Worm (Caenorhabditis elegans) whole organism, L1 larva: ENCODE measurements around the gene C45G9.4.

ENCODE experiments used
- C16A3.4 ChIP-seq: fragments of 150-350 bp; optimal IDR thresholded peaks from 2 replicates; lab custom pipeline; 2014; ENCODE audit warnings: missing biosample characterization, missing genetic modification characterization
- F16B12.6 ChIP-seq: fragments of 150-350 bp; optimal IDR thresholded peaks from 2 replicates; lab custom pipeline; 2014; ENCODE audit warnings: missing biosample characterization, missing genetic modification characterization
- Y116A8C.19 ChIP-seq: sonication (generic microtip); optimal IDR thresholded peaks from 2 replicates; lab custom pipeline; 2016; ENCODE audit warnings: missing compliant biosample characterization, missing genetic modification characterization, borderline replicate concordance
- blmp-1 ChIP-seq: fragments of 150-350 bp; optimal IDR thresholded peaks from 2 replicates; lab custom pipeline; 2014; ENCODE audit warnings: missing biosample characterization, missing genetic modification characterization
- ceh-63 ChIP-seq: fragments of 200-800 bp; sonication (Bioruptor generic); optimal IDR thresholded peaks from 2 replicates; lab custom pipeline; 2018; ENCODE audit warnings: mild to moderate bottlenecking, missing genetic modification characterization, missing compliant biosample characterization
- ces-1 ChIP-seq: fragments of 150-350 bp; optimal IDR thresholded peaks from 2 replicates; lab custom pipeline; 2014; ENCODE audit warnings: missing biosample characterization, missing genetic modification reagents, missing genetic modification characterization
- dpl-1 ChIP-seq, 3 experiments: fragments of 150-350 bp in 2 of 3; sonication (generic microtip) in 1 of 3; optimal IDR thresholded peaks; 2 replicates each; lab custom pipeline; 2014 to 2017; ENCODE audit warnings: missing biosample characterization in 3 of 3, missing genetic modification characterization in 3 of 3, missing genetic modification reagents in 3 of 3
- efl-1 ChIP-seq, 4 experiments: fragments of 150-350 bp; optimal IDR thresholded peaks in 3 of 4; peaks in 1 of 4; 1 replicate in 1 of 4; 2 replicates in 3 of 4; lab custom pipeline; 2014; ENCODE audit warnings: missing biosample characterization in 2 of 4, missing genetic modification characterization in 2 of 4, missing genetic modification reagents in 2 of 4
- egl-13 ChIP-seq: sonication (generic microtip); optimal IDR thresholded peaks from 2 replicates; lab custom pipeline; 2016; ENCODE audit warnings: missing genotype, missing genetic modification reagents, missing genetic modification characterization, missing compliant biosample characterization
- elt-3 ChIP-seq, 6 experiments: fragments of 150-350 bp in 1 of 6; sonication (generic microtip); optimal IDR thresholded peaks; 2 replicates each; lab custom pipeline; 2017 to 2018; ENCODE audit warnings: missing biosample characterization in 6 of 6, missing genetic modification characterization in 6 of 6, inconsistent platforms in 1 of 6
- fkh-8 ChIP-seq: sonication (generic microtip); optimal IDR thresholded peaks from 2 replicates; lab custom pipeline; 2016; ENCODE audit warnings: mild to moderate bottlenecking, missing genetic modification characterization, missing compliant biosample characterization
- fos-1 ChIP-seq: fragments of 150-350 bp; optimal IDR thresholded peaks from 2 replicates; lab custom pipeline; 2014; ENCODE audit warnings: missing biosample characterization, missing genetic modification characterization
- grh-1 ChIP-seq: fragments of 200-800 bp; sonication (Bioruptor generic); IDR thresholded peaks from 2 replicates; pipeline ENCODE4 v1.3.6; 2022; ENCODE audit warnings: missing genetic modification reagents, missing genetic modification characterization, missing compliant biosample characterization
- hpl-2 ChIP-seq: fragments of 150-350 bp; optimal IDR thresholded peaks from 2 replicates; lab custom pipeline; 2014; ENCODE audit warnings: missing biosample characterization, missing genetic modification reagents, missing genetic modification characterization
- irx-1 ChIP-seq: sonication (generic microtip); optimal IDR thresholded peaks from 2 replicates; lab custom pipeline; 2016; ENCODE audit warnings: missing genetic modification characterization, missing compliant biosample characterization
- jun-1 ChIP-seq: fragments of 150-350 bp; optimal IDR thresholded peaks from 2 replicates; lab custom pipeline; 2014; ENCODE audit warnings: missing biosample characterization, missing genetic modification reagents, missing genetic modification characterization
- lin-35 ChIP-seq, 2 experiments: fragments of 150-350 bp; optimal IDR thresholded peaks; 2 replicates each; lab custom pipeline; 2014; ENCODE audit warnings: missing biosample characterization in 2 of 2, missing genetic modification characterization in 2 of 2, missing genetic modification reagents in 2 of 2
- lsy-2 ChIP-seq, 2 experiments: fragments of 150-350 bp; optimal IDR thresholded peaks; 2 replicates each; lab custom pipeline; 2014; ENCODE audit warnings: missing biosample characterization in 2 of 2, missing genetic modification characterization in 2 of 2
- mdl-1 ChIP-seq, 2 experiments: fragments of 150-350 bp; optimal IDR thresholded peaks; 2 replicates each; lab custom pipeline; 2014 to 2017; ENCODE audit warnings: missing biosample characterization in 2 of 2, missing genetic modification characterization in 2 of 2, inconsistent platforms in 1 of 2
- mef-2 ChIP-seq: fragments of 150-350 bp; optimal IDR thresholded peaks from 2 replicates; lab custom pipeline; 2014; ENCODE audit warnings: missing biosample characterization, missing genetic modification characterization
- mep-1 ChIP-seq: fragments of 150-350 bp; optimal IDR thresholded peaks from 2 replicates; lab custom pipeline; 2014; ENCODE audit warnings: missing biosample characterization, missing genetic modification characterization
- nhr-11 ChIP-seq: fragments of 150-350 bp; optimal IDR thresholded peaks from 2 replicates; lab custom pipeline; 2014; ENCODE audit warnings: missing biosample characterization, missing genetic modification characterization
- nhr-12 ChIP-seq: sonication (generic microtip); optimal IDR thresholded peaks from 2 replicates; lab custom pipeline; 2017; ENCODE audit warnings: missing biosample characterization, missing genetic modification characterization
- nhr-19 ChIP-seq: fragments of 200-800 bp; sonication (Bioruptor generic); conservative IDR thresholded peaks from 2 replicates; pipeline ENCODE4 v1.3.6; 2022; ENCODE audit warnings: missing genetic modification characterization, missing compliant biosample characterization
- nhr-20 ChIP-seq: sonication (generic microtip); optimal IDR thresholded peaks from 2 replicates; lab custom pipeline; 2016; ENCODE audit warnings: mild to moderate bottlenecking, missing genetic modification characterization, missing compliant biosample characterization
- nhr-237 ChIP-seq: fragments of 150-350 bp; optimal IDR thresholded peaks from 2 replicates; lab custom pipeline; 2014; ENCODE audit warnings: missing biosample characterization, missing genetic modification characterization
- nhr-28 ChIP-seq: fragments of 150-350 bp; optimal IDR thresholded peaks from 2 replicates; lab custom pipeline; 2014; ENCODE audit warnings: missing biosample characterization, missing genetic modification characterization
- nhr-47 ChIP-seq: sonication (generic microtip); optimal IDR thresholded peaks from 2 replicates; lab custom pipeline; 2016; ENCODE audit warnings: mild to moderate bottlenecking, missing genetic modification characterization, moderate library complexity, missing compliant biosample characterization
- nhr-71 ChIP-seq: sonication (generic microtip); optimal IDR thresholded peaks from 2 replicates; lab custom pipeline; 2016; ENCODE audit warnings: mild to moderate bottlenecking, missing genetic modification characterization, moderate library complexity, missing compliant biosample characterization
- nhr-84 ChIP-seq: sonication (generic microtip); optimal IDR thresholded peaks from 2 replicates; lab custom pipeline; 2017; ENCODE audit warnings: missing biosample characterization, missing genetic modification characterization
- nhr-85 ChIP-seq: sonication (generic microtip); peaks from one replicate; lab custom pipeline; 2016; ENCODE audit warnings: missing genetic modification characterization, inconsistent platforms, missing compliant biosample characterization
- pag-3 ChIP-seq: sonication (generic microtip); optimal IDR thresholded peaks from 2 replicates; lab custom pipeline; 2017; ENCODE audit warnings: missing genetic modification characterization, mild to moderate bottlenecking, missing compliant biosample characterization, antibody characterized with exemption, borderline replicate concordance; ENCODE audit not compliant: insufficient read depth
- pax-3 ChIP-seq: fragments of 200-800 bp; sonication (Bioruptor generic); optimal IDR thresholded peaks from 2 replicates; lab custom pipeline; 2018; ENCODE audit warnings: mild to moderate bottlenecking, missing genetic modification characterization, moderate library complexity, missing compliant biosample characterization
- pqm-1 ChIP-seq: sonication (generic microtip); optimal IDR thresholded peaks from 3 replicates; lab custom pipeline; 2017; ENCODE audit warnings: missing biosample characterization, missing genetic modification characterization
- rnt-1 ChIP-seq: sonication (generic microtip); optimal IDR thresholded peaks from 2 replicates; lab custom pipeline; 2016; ENCODE audit warnings: mild to moderate bottlenecking, missing genetic modification characterization, moderate library complexity, missing compliant biosample characterization
- snu-23 ChIP-seq: sonication (generic microtip); optimal IDR thresholded peaks from 2 replicates; lab custom pipeline; 2016; ENCODE audit warnings: missing genetic modification characterization, missing compliant biosample characterization
- sox-4 ChIP-seq: sonication (generic microtip); optimal IDR thresholded peaks from 2 replicates; lab custom pipeline; 2016; ENCODE audit warnings: missing genetic modification characterization, missing compliant biosample characterization
- sptf-1 ChIP-seq: fragments of 150-350 bp; optimal IDR thresholded peaks from 2 replicates; lab custom pipeline; 2014; ENCODE audit warnings: missing biosample characterization, missing genetic modification characterization
- sup-37 ChIP-seq: fragments of 200-800 bp; sonication (Bioruptor generic); optimal IDR thresholded peaks from 2 replicates; lab custom pipeline; 2018; ENCODE audit warnings: mild to moderate bottlenecking, missing genetic modification characterization, missing compliant biosample characterization
- tlp-1 ChIP-seq: fragments of 150-350 bp; optimal IDR thresholded peaks from 2 replicates; lab custom pipeline; 2014; ENCODE audit warnings: missing biosample characterization, missing genetic modification characterization
- unc-130 ChIP-seq: fragments of 150-350 bp; optimal IDR thresholded peaks from 2 replicates; lab custom pipeline; 2017; ENCODE audit warnings: missing biosample characterization, missing genetic modification characterization, inconsistent platforms
- unc-30 ChIP-seq: sonication (generic microtip); optimal IDR thresholded peaks from 2 replicates; lab custom pipeline; 2017; ENCODE audit warnings: missing biosample characterization, missing genetic modification characterization
- unc-62 ChIP-seq: fragments of 150-350 bp; optimal IDR thresholded peaks from 2 replicates; lab custom pipeline; 2014; ENCODE audit warnings: missing biosample characterization, missing genetic modification reagents, missing genetic modification characterization
- vab-15 ChIP-seq: sonication (generic microtip); optimal IDR thresholded peaks from 2 replicates; lab custom pipeline; 2017; ENCODE audit warnings: missing genotype, mild to moderate bottlenecking, missing genetic modification characterization, missing compliant biosample characterization
- zag-1 ChIP-seq: fragments of 150-350 bp; optimal IDR thresholded peaks from 2 replicates; lab custom pipeline; 2014; ENCODE audit warnings: missing biosample characterization, missing genetic modification characterization
- ztf-11 ChIP-seq, 2 experiments: sonication (generic microtip); optimal IDR thresholded peaks; 2 replicates each; lab custom pipeline; 2016 to 2017; ENCODE audit warnings: missing genetic modification characterization in 2 of 2, missing biosample characterization in 1 of 2, missing compliant biosample characterization in 1 of 2

Gene C45G9.4

ce11 chrIII:5036158-5036557 lies 26.3 kb upstream of the C45G9.4 start, which contains the start of gene C45G9.6:
TSS of gene C45G9.6 (plus strand) at chrIII:5036458.
- no peak for TF ChIP-seq unc-130 (tag; lab: Kevin White, UChicago)
- TF ChIP-seq nhr-12 (tag; lab: Kevin White, UChicago): no peak
- TF ChIP-seq nhr-84 (tag; lab: Kevin White, UChicago): no peak
- no peak for TF ChIP-seq pag-3 (tag; lab: Kevin White, UChicago)
- TF ChIP-seq lin-35 (GFP tag; optimal IDR thresholded peaks at IDR 0.05; lab: Kevin White, UChicago): no peak
- TF ChIP-seq pqm-1: no peak
- TF ChIP-seq, all 84 proteins: peak for 0

- TF ChIP-seq nhr-84 (tag; lab: Kevin White, UChicago) (no peak), sup-37 (GFP tag; lab: Kevin White, UChicago) (no peak), unc-130 (tag; lab: Kevin White, UChicago) (no peak), ces-1 (GFP tag; lab: Kevin White, UChicago) (no peak), fos-1 (tag; lab: Kevin White, UChicago) (no peak), F16B12.6 (no peak), egl-13 (tag; lab: Kevin White, UChicago) (no peak), irx-1 (tag; lab: Kevin White, UChicago) (no peak), pqm-1 (no peak), elt-3 (tag; optimal IDR thresholded peaks at IDR 0.05; lab: Kevin White, UChicago) (no peak), Y116A8C.19 (tag; lab: Kevin White, UChicago) (no peak), mef-2 (tag; lab: Kevin White, UChicago) (no peak), nhr-19 (no peak), unc-62 (no peak)
- TF ChIP-seq, all 84 proteins: peak for 0
Observed at ce11 chrIII:5042112-5042511, 20.4 kb upstream of the C45G9.4 start, which contains the start of gene nlp-43. TSS of gene nlp-43 (plus strand) at chrIII:5042412.

- TF ChIP-seq ceh-63 (GFP tag; lab: Kevin White, UChicago) (peak; percentile 6), egl-13 (tag; lab: Kevin White, UChicago) (no peak), ztf-11 (tag; optimal IDR thresholded peaks at IDR 0.05; lab: Kevin White, UChicago) (no peak), pag-3 (tag; lab: Kevin White, UChicago) (no peak), dpl-1 (GFP tag; optimal IDR thresholded peaks at IDR 0.05; lab: Kevin White, UChicago) (no peak), efl-1 (optimal IDR thresholded peaks at IDR 0.05; lab: Kevin White, UChicago) (no peak), efl-1 (GFP tag; optimal IDR thresholded peaks at IDR 0.05 in 1 of 2; lab: Kevin White, UChicago) (peak in 1 of 2 experiments; percentile 47)
Observed at ce11 chrIII:5044709-5045108, 17.8 kb upstream of the C45G9.4 start, which contains the start of gene C45G9.14. TSS of gene C45G9.14 (plus strand) at chrIII:5045009.

ce11 chrIII:5047175-5047574 lies 15.3 kb upstream of the C45G9.4 start, which contains the start of gene txbp-3:
TSS of gene txbp-3 (minus strand) at chrIII:5047459.
- TF ChIP-seq jun-1 (no peak), C16A3.4 (peak; percentile 9), hpl-2 (GFP tag; lab: Kevin White, UChicago) (no peak), mep-1 (tag; lab: Kevin White, UChicago) (peak; percentile 81), nhr-12 (tag; lab: Kevin White, UChicago) (no peak), nhr-71 (peak; percentile 16), grh-1 (GFP tag; lab: Robert Waterston, UW) (no peak), sox-4 (no peak), fkh-8 (tag; lab: Kevin White, UChicago) (peak; percentile 23), nhr-20 (tag; lab: Kevin White, UChicago) (peak; percentile 9), mdl-1 (tag; optimal IDR thresholded peaks at IDR 0.05; lab: Kevin White, UChicago) (no peak), rnt-1 (tag; lab: Kevin White, UChicago) (peak; percentile 21), nhr-28 (tag; lab: Kevin White, UChicago) (no peak), pax-3 (tag; lab: Kevin White, UChicago) (no peak), lsy-2 (tag; optimal IDR thresholded peaks at IDR 0.05; lab: Kevin White, UChicago) (peak; percentile 12 to 48), ztf-11 (tag; optimal IDR thresholded peaks at IDR 0.05; lab: Kevin White, UChicago) (no peak), unc-30 (tag; lab: Kevin White, UChicago) (no peak), sptf-1 (tag; lab: Kevin White, UChicago) (no peak), nhr-11 (tag; lab: Kevin White, UChicago) (no peak), ceh-63 (GFP tag; lab: Kevin White, UChicago) (no peak), zag-1 (tag; lab: Kevin White, UChicago) (no peak), nhr-237 (tag; lab: Kevin White, UChicago) (no peak), snu-23 (GFP tag; lab: Kevin White, UChicago) (peak; percentile 44), nhr-85 (no peak), vab-15 (tag; lab: Kevin White, UChicago) (no peak), blmp-1 (tag; lab: Kevin White, UChicago) (peak; percentile 38), nhr-47 (tag; lab: Kevin White, UChicago) (peak; percentile 17), tlp-1 (tag; lab: Kevin White, UChicago) (no peak)
